Fruit fly (Drosophila melanogaster): ENCODE results near the gene PIG-F.
A peak's percentile ranks its signal among the peaks of the same experiment; 100 is the strongest.

PIG-F gene

dm6 chr3L:19612172-19612571, at the start of gene PIG-F, which contains the start of gene Lon (continued):
- TF ChIP-seq prd (optimal IDR thresholded peaks at IDR 0.05) (no peak), prd (GFP tag; IDR thresholded peaks at IDR 0.05) (peak; percentile 99), cad (GFP tag; optimal IDR thresholded peaks at IDR 0.05) (no peak), CG10979 (tag; optimal IDR thresholded peaks at IDR 0.05) (peak; percentile 99), cas (GFP tag; IDR thresholded peaks at IDR 0.05) (peak; percentile 96), CG10366 (GFP tag; IDR thresholded peaks at IDR 0.05) (peak; percentile 97), Ptx1 (GFP tag; IDR thresholded peaks at IDR 0.05) (peak; percentile 99), lmd (GFP tag; IDR thresholded peaks at IDR 0.05) (peak; percentile 99), Atf6 (GFP tag; IDR thresholded peaks at IDR 0.05) (peak; percentile 98), CG8359 (GFP tag; optimal IDR thresholded peaks at IDR 0.05; ENCODE audit: borderline replicate concordance) (peak; percentile 95), H15 (GFP tag; IDR thresholded peaks at IDR 0.05) (peak; percentile 98), CG13296 (GFP tag; optimal IDR thresholded peaks at IDR 0.05) (peak; percentile 99), az2 (GFP tag; optimal IDR thresholded peaks at IDR 0.05) (peak; percentile 100), Stat92E (GFP tag; optimal IDR thresholded peaks at IDR 0.05) (peak in 1 of 3 experiments; percentile 95), wek (GFP tag; optimal IDR thresholded peaks at IDR 0.05) (peak; percentile 87), sr (GFP tag; IDR thresholded peaks at IDR 0.05) (peak; percentile 83; the same call in 2 of the 3 replicates), lbe (GFP tag; optimal IDR thresholded peaks at IDR 0.05) (peak; percentile 98), sna (GFP tag; IDR thresholded peaks at IDR 0.05; ENCODE audit: partially characterized antibody) (peak; percentile 62; the same call in 1 of the 2 replicates), tup (GFP tag; optimal IDR thresholded peaks at IDR 0.05) (peak; percentile 99), cg (GFP tag; optimal IDR thresholded peaks at IDR 0.05) (no peak), ttk (GFP tag; IDR thresholded peaks at IDR 0.05) (peak; percentile 98), CG12299 (tag; optimal IDR thresholded peaks at IDR 0.05) (peak; percentile 99), CG8089 (GFP tag; optimal IDR thresholded peaks at IDR 0.05) (peak; percentile 97), CG8944 (GFP tag; optimal IDR thresholded peaks at IDR 0.05) (peak; percentile 97), disco-r (GFP tag; optimal IDR thresholded peaks at IDR 0.05) (peak; percentile 96), lov (optimal IDR thresholded peaks at IDR 0.05) (no peak), lov (GFP tag; IDR thresholded peaks at IDR 0.05) (peak; percentile 95), pb (GFP tag; optimal IDR thresholded peaks at IDR 0.05) (peak; percentile 92), br (optimal IDR thresholded peaks at IDR 0.05) (no peak), Sox100B (GFP tag; optimal IDR thresholded peaks at IDR 0.05) (peak; percentile 100), Asciz (GFP tag; optimal IDR thresholded peaks at IDR 0.05) (peak; percentile 99), fru (optimal IDR thresholded peaks at IDR 0.05) (no peak), B-H1 (GFP tag; IDR thresholded peaks at IDR 0.05) (peak; percentile 97), sc (optimal IDR thresholded peaks at IDR 0.05) (no peak), sc (GFP tag; optimal IDR thresholded peaks at IDR 0.05) (peak; percentile 99), CG8765 (GFP tag; IDR thresholded peaks at IDR 0.05) (peak; percentile 98), bcd (GFP tag; optimal IDR thresholded peaks at IDR 0.05) (peak; percentile 99), croc (GFP tag; conservative IDR thresholded peaks at IDR 0.05) (peak; percentile 99), CG34422 (GFP tag; IDR thresholded peaks at IDR 0.05) (peak; percentile 99), CrebB (tag; optimal IDR thresholded peaks at IDR 0.05) (peak; percentile 95), h (optimal IDR thresholded peaks at IDR 0.05) (no peak), ham (GFP tag; IDR thresholded peaks at IDR 0.05) (peak; percentile 93), CG15269 (tag; optimal IDR thresholded peaks at IDR 0.05) (peak; percentile 99), slp2 (GFP tag; optimal IDR thresholded peaks at IDR 0.05) (peak; percentile 98), odd (GFP tag; optimal IDR thresholded peaks at IDR 0.05) (peak; percentile 99), CG13287 (GFP tag; IDR thresholded peaks at IDR 0.05; ENCODE audit: partially characterized antibody) (peak; percentile 76), pfk (GFP tag; optimal IDR thresholded peaks at IDR 0.05) (peak; percentile 77), en (GFP tag; optimal IDR thresholded peaks at IDR 0.05) (peak; percentile 96), peb (GFP tag; IDR thresholded peaks at IDR 0.05) (peak; percentile 98), Nf-YC (tag; optimal IDR thresholded peaks at IDR 0.05) (peak; percentile 94), caup (GFP tag; optimal IDR thresholded peaks at IDR 0.05; ENCODE audit: severe bottlenecking) (peak; percentile 99), CG4854 (GFP tag; optimal IDR thresholded peaks at IDR 0.05) (peak; percentile 98), CG9817 (tag; optimal IDR thresholded peaks at IDR 0.05) (peak; percentile 99)

Data from whole organism, embryonic.